Fruit fly (Drosophila melanogaster): ENCODE data around the gene CG18265.

CG18265 gene

dm6 chr3L:17502235-17502634, 63.0 kb downstream of the CG18265 start:
- no peak for TF ChIP-seq Dll (optimal IDR thresholded peaks at IDR 0.05)
- TF ChIP-seq usp (GFP tag; optimal IDR thresholded peaks at IDR 0.05): no peak
- TF ChIP-seq pan (optimal IDR thresholded peaks at IDR 0.05): no peak
- no peak for TF ChIP-seq EcR (GFP tag; optimal IDR thresholded peaks at IDR 0.05)
- TF ChIP-seq CG8478 (optimal IDR thresholded peaks at IDR 0.05): no peak
- TF ChIP-seq psq (optimal IDR thresholded peaks at IDR 0.05): no peak

- no peak for TF ChIP-seq Dll (optimal IDR thresholded peaks at IDR 0.05)
- no peak for TF ChIP-seq usp (GFP tag; optimal IDR thresholded peaks at IDR 0.05)
- no peak for TF ChIP-seq pan (optimal IDR thresholded peaks at IDR 0.05)
- no peak for TF ChIP-seq psq (optimal IDR thresholded peaks at IDR 0.05)
These were observed 65.3 kb downstream of the CG18265 start for dm6 chr3L:17504538-17504937.

DNA sequence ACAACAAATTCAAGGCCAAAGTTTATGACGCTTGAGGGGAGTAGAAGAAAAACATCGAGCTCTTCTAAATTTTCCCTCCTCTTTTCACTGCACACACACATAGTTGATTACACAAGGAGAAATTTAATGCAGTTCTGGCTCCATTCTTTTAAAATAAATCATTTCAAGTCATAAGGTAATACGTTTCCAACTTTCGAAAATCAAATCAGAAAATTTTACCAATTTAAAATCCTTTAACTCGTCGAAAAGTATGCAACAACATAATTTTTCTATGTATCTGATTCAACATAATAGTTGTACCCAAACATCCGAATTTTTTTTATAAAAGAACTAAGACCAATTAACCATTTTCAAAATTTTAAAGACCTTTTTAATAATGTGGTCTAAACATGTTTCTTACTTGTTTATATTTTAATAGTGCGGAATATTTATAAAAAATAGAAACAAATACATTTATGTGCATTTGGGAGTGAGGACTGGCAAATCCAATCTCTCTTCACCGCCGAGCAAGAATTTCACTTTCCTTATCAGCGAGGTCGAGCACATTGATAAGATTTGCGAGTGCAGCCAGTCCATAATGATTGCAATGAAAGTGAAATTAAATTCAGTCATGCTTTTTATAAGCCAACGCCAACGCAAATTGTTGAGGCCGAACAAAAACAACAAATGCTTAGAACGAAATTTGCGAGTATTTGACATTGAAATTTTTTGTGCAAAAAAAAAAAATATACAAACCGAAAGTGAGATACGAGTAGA, 67.0 kb downstream of the CG18265 start:
- TF ChIP-seq EcR (GFP tag; optimal IDR thresholded peaks at IDR 0.05) (no peak), pan (optimal IDR thresholded peaks at IDR 0.05) (no peak), psq (optimal IDR thresholded peaks at IDR 0.05) (no peak), usp (GFP tag; optimal IDR thresholded peaks at IDR 0.05) (no peak), Dll (optimal IDR thresholded peaks at IDR 0.05) (no peak), CG8478 (optimal IDR thresholded peaks at IDR 0.05) (no peak)

DNA sequence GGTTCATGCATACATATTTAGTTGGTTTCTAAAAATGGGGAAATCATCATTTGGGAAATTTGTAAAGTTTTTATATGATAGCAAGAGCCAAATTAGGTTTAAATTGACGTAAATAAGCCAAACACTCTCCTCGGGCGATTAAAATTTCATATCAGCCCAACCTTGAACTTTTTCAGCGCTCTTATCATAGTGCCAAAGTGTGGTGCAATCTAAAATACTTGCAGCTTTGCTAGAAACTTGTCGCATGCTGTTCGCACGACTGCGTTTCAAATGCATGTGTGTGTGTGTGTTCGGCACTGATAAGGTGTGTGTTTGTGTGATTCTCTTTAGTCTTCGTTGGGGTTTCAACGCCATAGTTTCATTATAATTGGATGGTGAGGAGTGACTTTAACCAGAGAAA, 67.6 kb downstream of the CG18265 start:
- TF ChIP-seq usp (GFP tag; optimal IDR thresholded peaks at IDR 0.05) (no peak), psq (optimal IDR thresholded peaks at IDR 0.05) (no peak), pan (optimal IDR thresholded peaks at IDR 0.05) (no peak), CG8478 (optimal IDR thresholded peaks at IDR 0.05) (no peak), EcR (GFP tag; optimal IDR thresholded peaks at IDR 0.05) (no peak), Dll (optimal IDR thresholded peaks at IDR 0.05) (no peak)
